Fruit fly (Drosophila melanogaster) whole organism, prepupa: ENCODE measurements around the gene NTPase.

Experiments used
- Blimp-1 ChIP-seq: fragments of 200-800 bp; sonication (Bioruptor generic); optimal IDR thresholded peaks from 3 replicates; lab custom pipeline; 2017; ENCODE audit warnings: missing biosample characterization, missing genetic modification characterization, mild to moderate bottlenecking, moderate library complexity, missing genetic modification reagents
- CG10631 ChIP-seq: fragments of 200-800 bp; sonication (Bioruptor generic); optimal IDR thresholded peaks from 2 replicates; lab custom pipeline; 2016; ENCODE audit warnings: missing biosample characterization, missing genetic modification characterization
- CG10669 ChIP-seq: fragments of 200-800 bp; sonication (Bioruptor generic); optimal IDR thresholded peaks from 3 replicates; lab custom pipeline; 2018; ENCODE audit warnings: missing biosample characterization, mild to moderate bottlenecking, missing genetic modification characterization, moderate library complexity
- CG11294 ChIP-seq: fragments of 200-800 bp; sonication (Bioruptor generic); IDR thresholded peaks from 2 replicates; pipeline ENCODE4 v1.3.6; 2022; ENCODE audit warnings: missing biosample characterization, missing genetic modification characterization
- CG11762 ChIP-seq: fragments of 200-800 bp; sonication (Bioruptor generic); optimal IDR thresholded peaks from 3 replicates; lab custom pipeline; 2016; ENCODE audit warnings: missing biosample characterization, missing genetic modification characterization; ENCODE audit not compliant: insufficient read depth
- CG11902 ChIP-seq: fragments of 200-800 bp; sonication (Bioruptor generic); optimal IDR thresholded peaks from 3 replicates; lab custom pipeline; 2016; ENCODE audit warnings: missing biosample characterization, missing genetic modification characterization
- CG15336 ChIP-seq: fragments of 200-800 bp; sonication (Bioruptor generic); IDR thresholded peaks from 2 replicates; pipeline ENCODE4 v1.3.6; 2022; ENCODE audit warnings: missing biosample characterization, missing genetic modification characterization
- CG1621 ChIP-seq: fragments of 200-800 bp; sonication (Bioruptor generic); optimal IDR thresholded peaks from 3 replicates; lab custom pipeline; 2018; ENCODE audit warnings: missing biosample characterization, mild to moderate bottlenecking, missing genetic modification characterization
- CG16779 ChIP-seq: fragments of 200-800 bp; sonication (Bioruptor generic); optimal IDR thresholded peaks from 3 replicates; lab custom pipeline; 2017; ENCODE audit warnings: missing biosample characterization, mild to moderate bottlenecking, missing genetic modification characterization
- CG3032 ChIP-seq: fragments of 200-800 bp; optimal IDR thresholded peaks from 2 replicates; lab custom pipeline; 2019; ENCODE audit warnings: missing biosample characterization, mild to moderate bottlenecking, missing genetic modification characterization, moderate library complexity
- CG31627 ChIP-seq: fragments of 200-800 bp; sonication (Bioruptor generic); optimal IDR thresholded peaks from 3 replicates; lab custom pipeline; 2016; ENCODE audit warnings: missing biosample characterization, missing genetic modification characterization
- CG32006 ChIP-seq: fragments of 200-800 bp; sonication (Bioruptor generic); optimal IDR thresholded peaks from 3 replicates; lab custom pipeline; 2017; ENCODE audit warnings: missing biosample characterization, mild to moderate bottlenecking, missing genetic modification characterization
- CG34406 ChIP-seq: fragments of 200-800 bp; sonication (Bioruptor generic); optimal IDR thresholded peaks from 3 replicates; lab custom pipeline; 2016; ENCODE audit warnings: missing biosample characterization, missing genetic modification characterization
- CG3919 ChIP-seq: fragments of 200-800 bp; sonication (Bioruptor generic); optimal IDR thresholded peaks from 3 replicates; lab custom pipeline; 2016; ENCODE audit warnings: missing biosample characterization, missing genetic modification characterization
- CG6808 ChIP-seq: fragments of 200-800 bp; sonication (Bioruptor generic); optimal IDR thresholded peaks from 3 replicates; lab custom pipeline; 2017; ENCODE audit warnings: missing biosample characterization, missing genetic modification characterization, mild to moderate bottlenecking, moderate library complexity, missing genetic modification reagents
- CG6854 ChIP-seq: fragments of 200-800 bp; sonication (Bioruptor generic); optimal IDR thresholded peaks from 2 replicates; lab custom pipeline; 2017; ENCODE audit warnings: missing biosample characterization, mild to moderate bottlenecking, missing genetic modification characterization
- CG8319 ChIP-seq: fragments of 200-800 bp; sonication (Bioruptor generic); optimal IDR thresholded peaks from 3 replicates; lab custom pipeline; 2016; ENCODE audit warnings: missing biosample characterization, missing genetic modification characterization
- CG8632 ChIP-seq: fragments of 200-800 bp; sonication (Bioruptor generic); optimal IDR thresholded peaks from 3 replicates; lab custom pipeline; 2016; ENCODE audit warnings: missing biosample characterization, missing genetic modification characterization
- CG9139 ChIP-seq: fragments of 200-800 bp; sonication (Bioruptor generic); optimal IDR thresholded peaks from 3 replicates; lab custom pipeline; 2017; ENCODE audit warnings: missing biosample characterization, mild to moderate bottlenecking, missing genetic modification characterization
- Eip75B ChIP-seq: fragments of 200-800 bp; sonication (Bioruptor generic); optimal IDR thresholded peaks from 3 replicates; lab custom pipeline; 2016; ENCODE audit warnings: missing biosample characterization, missing genetic modification characterization
- Eip78C ChIP-seq: fragments of 200-800 bp; sonication (Bioruptor generic); peaks from one replicate; lab custom pipeline; 2016; ENCODE audit warnings: missing biosample characterization, missing genetic modification characterization
- Ets21C ChIP-seq: fragments of 200-800 bp; sonication (Bioruptor generic); optimal IDR thresholded peaks from 3 replicates; lab custom pipeline; 2016; ENCODE audit warnings: missing biosample characterization, missing genetic modification characterization
- Ets96B ChIP-seq: fragments of 200-800 bp; optimal IDR thresholded peaks from 2 replicates; lab custom pipeline; 2019; ENCODE audit warnings: missing biosample characterization, mild to moderate bottlenecking, missing genetic modification characterization, moderate library complexity
- Gug ChIP-seq: fragments of 200-800 bp; sonication (Bioruptor generic); IDR thresholded peaks from 2 replicates; pipeline ENCODE4 v1.3.6; 2022; ENCODE audit warnings: missing biosample characterization, missing genetic modification characterization
- Hr38 ChIP-seq: sonication (Bioruptor generic); optimal IDR thresholded peaks from 2 replicates; lab custom pipeline; 2016; ENCODE audit warnings: missing biosample characterization, missing genetic modification characterization
- Hr4 ChIP-seq: fragments of 200-800 bp; sonication (Bioruptor generic); optimal IDR thresholded peaks from 3 replicates; lab custom pipeline; 2016; ENCODE audit warnings: missing biosample characterization, missing genetic modification characterization
- OdsH ChIP-seq: fragments of 200-800 bp; sonication (Bioruptor generic); optimal IDR thresholded peaks from 3 replicates; lab custom pipeline; 2016; ENCODE audit warnings: missing biosample characterization, missing genetic modification characterization
- Sox102F ChIP-seq: fragments of 200-800 bp; sonication (Bioruptor generic); optimal IDR thresholded peaks from 2 replicates; lab custom pipeline; 2016; ENCODE audit warnings: missing biosample characterization, mild to moderate bottlenecking, missing genetic modification characterization
- Sox14 ChIP-seq: fragments of 200-800 bp; sonication (Bioruptor generic); optimal IDR thresholded peaks from 3 replicates; lab custom pipeline; 2016; ENCODE audit warnings: missing biosample characterization, missing genetic modification characterization
- Sox15 ChIP-seq: fragments of 200-800 bp; sonication (Bioruptor generic); optimal IDR thresholded peaks from 3 replicates; lab custom pipeline; 2016; ENCODE audit warnings: missing biosample characterization, missing genetic modification characterization
- achi ChIP-seq: fragments of 200-800 bp; sonication (Bioruptor generic); optimal IDR thresholded peaks from 3 replicates; lab custom pipeline; 2016; ENCODE audit warnings: missing biosample characterization, missing genetic modification characterization
- cyc ChIP-seq: fragments of 200-800 bp; sonication (Bioruptor generic); optimal IDR thresholded peaks from 3 replicates; lab custom pipeline; 2016; ENCODE audit warnings: missing biosample characterization, missing genetic modification characterization
- dsx ChIP-seq: fragments of 200-800 bp; optimal IDR thresholded peaks from 3 replicates; lab custom pipeline; 2019; ENCODE audit warnings: missing biosample characterization, mild to moderate bottlenecking, missing genetic modification characterization, moderate library complexity; ENCODE audit not compliant: poor library complexity, severe bottlenecking
- esn ChIP-seq: fragments of 200-800 bp; sonication (Bioruptor generic); optimal IDR thresholded peaks from 2 replicates; lab custom pipeline; 2016; ENCODE audit warnings: missing biosample characterization, mild to moderate bottlenecking, missing genetic modification characterization, moderate library complexity
- fd59A ChIP-seq: fragments of 200-800 bp; sonication (Bioruptor generic); optimal IDR thresholded peaks from 2 replicates; lab custom pipeline; 2017; ENCODE audit warnings: missing biosample characterization, mild to moderate bottlenecking, missing genetic modification characterization, missing genetic modification reagents
- fd85E ChIP-seq: fragments of 200-800 bp; sonication (Bioruptor generic); optimal IDR thresholded peaks from 3 replicates; lab custom pipeline; 2016; ENCODE audit warnings: missing biosample characterization, missing genetic modification characterization
- fkh ChIP-seq: fragments of 200-800 bp; sonication (Bioruptor generic); optimal IDR thresholded peaks from 3 replicates; lab custom pipeline; 2017; ENCODE audit warnings: missing biosample characterization, mild to moderate bottlenecking, missing genetic modification characterization, moderate library complexity
- lz ChIP-seq: fragments of 200-800 bp; sonication (Bioruptor generic); optimal IDR thresholded peaks from 3 replicates; lab custom pipeline; 2016; ENCODE audit warnings: missing biosample characterization, missing genetic modification characterization
- net ChIP-seq: fragments of 200-800 bp; sonication (Bioruptor generic); optimal IDR thresholded peaks from 3 replicates; lab custom pipeline; 2016; ENCODE audit warnings: missing biosample characterization, missing genetic modification characterization
- pdm3 ChIP-seq: fragments of 200-800 bp; sonication (Bioruptor generic); optimal IDR thresholded peaks from 3 replicates; lab custom pipeline; 2016; ENCODE audit warnings: missing biosample characterization, missing genetic modification characterization
- spab ChIP-seq: fragments of 200-800 bp; sonication (Bioruptor generic); optimal IDR thresholded peaks from 2 replicates; lab custom pipeline; 2017; ENCODE audit warnings: missing biosample characterization, mild to moderate bottlenecking, missing genetic modification characterization, missing genetic modification reagents
- ss ChIP-seq, 2 experiments: fragments of 200-800 bp; sonication (Bioruptor generic); optimal IDR thresholded peaks; 2 replicates in 1 of 2; 3 replicates in 1 of 2; lab custom pipeline; 2017 to 2018; ENCODE audit warnings: mild to moderate bottlenecking in 2 of 2, missing biosample characterization in 2 of 2, missing genetic modification characterization in 2 of 2, moderate library complexity in 1 of 2
- svp ChIP-seq: fragments of 200-800 bp; sonication (Bioruptor generic); peaks from one replicate; lab custom pipeline; 2016; ENCODE audit warnings: missing biosample characterization, missing genetic modification characterization
- vri ChIP-seq: fragments of 200-800 bp; sonication (Bioruptor generic); optimal IDR thresholded peaks from 3 replicates; lab custom pipeline; 2016; ENCODE audit warnings: missing biosample characterization, mild to moderate bottlenecking, missing genetic modification characterization

NTPase gene

DNA sequence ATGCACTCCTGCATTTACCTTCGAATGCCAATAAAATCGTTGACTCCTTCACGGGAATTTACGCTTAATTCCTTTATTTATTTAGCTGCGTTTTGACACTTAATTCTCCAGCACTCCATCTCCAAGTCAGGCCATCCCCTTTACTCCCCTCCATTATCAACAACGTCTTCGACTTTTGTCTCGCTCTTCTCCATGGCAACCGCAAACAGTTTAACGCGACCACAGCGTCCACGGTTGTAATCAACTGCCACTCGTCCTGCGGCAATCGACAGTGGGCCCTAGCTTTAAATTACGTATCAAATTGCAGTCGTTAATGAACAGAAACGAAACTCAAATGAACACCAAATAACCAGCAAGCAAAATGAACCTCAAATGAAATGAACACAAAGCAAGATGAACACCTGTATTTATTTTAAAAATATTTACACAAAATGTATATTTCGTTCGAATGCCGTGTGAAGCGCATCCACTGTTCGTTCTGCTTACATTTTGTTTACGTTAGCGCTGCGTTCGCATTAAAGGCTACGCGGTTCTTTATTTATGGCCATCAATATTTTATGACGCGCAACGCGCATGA, 46.0 kb upstream of the NTPase start (continued):
- peak; percentile 80 for TF ChIP-seq svp
- TF ChIP-seq CG1621 (tag; lab: Kevin White, UChicago), result peak; percentile 81
- peak; percentile 29 for TF ChIP-seq CG31627 (GFP tag; lab: Kevin White, UChicago)
- peak; percentile 37 for TF ChIP-seq pdm3 (GFP tag; lab: Kevin White, UChicago)
- no peak for TF ChIP-seq Hr38
- TF ChIP-seq CG32006, result peak; percentile 70
- no peak for TF ChIP-seq vri (GFP tag; lab: Kevin White, UChicago)
- TF ChIP-seq OdsH (GFP tag; lab: Kevin White, UChicago), result peak; percentile 43
- peak; percentile 77 to 85 for TF ChIP-seq ss (GFP tag; optimal IDR thresholded peaks at IDR 0.05; lab: Kevin White, UChicago)
- TF ChIP-seq CG6854 (GFP tag; lab: Kevin White, UChicago), result no peak
- peak; percentile 75 for TF ChIP-seq CG3032 (tag; lab: Kevin White, UChicago)
- no peak for TF ChIP-seq Ets21C (GFP tag; lab: Kevin White, UChicago)
- peak; percentile 73 for TF ChIP-seq Eip78C (GFP tag; lab: Kevin White, UChicago)
- TF ChIP-seq, all 60 proteins: peak for 46

DNA sequence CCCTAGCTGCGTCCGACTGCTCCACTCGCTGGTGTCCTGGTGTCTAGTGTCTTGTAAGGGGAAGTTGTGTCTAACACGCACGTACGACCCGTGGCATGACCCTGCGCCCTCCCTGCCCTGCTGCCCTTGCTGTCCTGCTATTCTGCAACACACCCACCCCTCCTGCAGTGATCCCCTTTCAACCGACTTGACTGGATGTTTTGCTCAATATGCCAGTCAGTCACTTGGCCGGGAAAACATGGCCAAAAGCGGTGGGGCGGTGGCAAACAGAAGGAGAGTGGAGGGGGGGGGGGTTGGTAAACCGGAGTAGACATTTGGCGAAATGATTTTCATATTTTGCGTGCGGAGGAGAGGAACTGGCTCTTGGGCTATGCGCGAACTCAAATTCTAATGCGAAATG, 45.0 kb upstream of the NTPase start:
- TF ChIP-seq Gug (no peak), fd59A (GFP tag; lab: Kevin White, UChicago) (no peak), CG11762 (GFP tag; lab: Kevin White, UChicago) (no peak), Sox102F (no peak), Sox15 (GFP tag; lab: Kevin White, UChicago) (no peak), Blimp-1 (GFP tag; lab: Kevin White, UChicago) (no peak), cyc (GFP tag; lab: Kevin White, UChicago) (no peak), spab (GFP tag; lab: Kevin White, UChicago) (no peak), CG8319 (GFP tag; lab: Kevin White, UChicago) (no peak), CG34406 (GFP tag; lab: Kevin White, UChicago) (no peak), Ets96B (tag; lab: Kevin White, UChicago) (no peak), CG10631 (GFP tag; lab: Kevin White, UChicago) (no peak), CG16779 (tag; lab: Kevin White, UChicago) (no peak), fkh (no peak), pdm3 (GFP tag; lab: Kevin White, UChicago) (no peak), Sox14 (GFP tag; lab: Kevin White, UChicago) (no peak), dsx (no peak), lz (GFP tag; lab: Kevin White, UChicago) (no peak), esn (no peak)

DNA sequence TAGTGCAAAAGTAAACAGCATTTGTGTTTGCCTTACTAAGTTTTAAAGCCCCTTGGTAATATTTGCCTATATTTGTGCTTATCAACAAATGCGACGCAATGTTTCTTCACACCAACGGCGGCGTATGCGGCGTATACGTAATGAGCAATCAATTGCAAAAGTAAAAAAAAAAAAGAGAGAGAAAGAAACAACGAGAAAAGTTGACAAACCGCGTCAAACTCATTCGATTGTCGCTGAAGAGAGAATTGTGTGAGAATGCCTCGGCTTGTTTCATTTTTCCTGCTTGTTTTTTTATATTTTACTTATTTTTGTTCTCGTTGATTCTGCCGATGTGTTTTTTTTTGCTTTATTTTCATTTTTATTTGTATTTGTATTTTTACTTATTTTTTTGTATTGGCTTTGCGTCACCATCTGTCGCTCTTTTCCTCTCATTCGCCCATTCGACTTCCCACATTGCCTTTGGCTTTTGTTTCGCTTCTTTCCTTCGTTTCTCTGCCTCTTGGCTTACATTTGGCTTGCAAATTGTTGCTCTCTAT, 38.7 kb upstream of the NTPase start:
- TF ChIP-seq cyc (GFP tag; lab: Kevin White, UChicago) (peak; percentile 1), net (GFP tag; lab: Kevin White, UChicago) (peak; percentile 94), CG9139 (GFP tag; lab: Kevin White, UChicago) (peak; percentile 99), CG11294 (peak; percentile 62; the same call in 1 of the 2 replicates), CG6808 (GFP tag; lab: Kevin White, UChicago) (peak; percentile 98), Ets21C (GFP tag; lab: Kevin White, UChicago) (peak; percentile 5), CG32006 (peak; percentile 80), CG8632 (GFP tag; lab: Kevin White, UChicago) (peak; percentile 85), fd85E (GFP tag; lab: Kevin White, UChicago) (peak; percentile 38), Sox15 (GFP tag; lab: Kevin White, UChicago) (no peak), Eip75B (GFP tag; lab: Kevin White, UChicago) (peak; percentile 84), Hr4 (GFP tag; lab: Kevin White, UChicago) (peak; percentile 63), dsx (peak; percentile 88), CG10669 (GFP tag; lab: Kevin White, UChicago) (peak; percentile 87), achi (GFP tag; lab: Kevin White, UChicago) (peak; percentile 84), CG6854 (GFP tag; lab: Kevin White, UChicago) (peak; percentile 93), ss (GFP tag; optimal IDR thresholded peaks at IDR 0.05; lab: Kevin White, UChicago) (peak; percentile 98 to 99), esn (peak; percentile 69), CG15336 (GFP tag; lab: Robert Waterston, UW) (peak; percentile 98), CG1621 (tag; lab: Kevin White, UChicago) (peak; percentile 92), CG11902 (GFP tag; lab: Kevin White, UChicago) (no peak), lz (GFP tag; lab: Kevin White, UChicago) (peak; percentile 26), vri (GFP tag; lab: Kevin White, UChicago) (peak; percentile 95), Hr38 (no peak), CG8319 (GFP tag; lab: Kevin White, UChicago) (peak; percentile 64), CG31627 (GFP tag; lab: Kevin White, UChicago) (no peak), pdm3 (GFP tag; lab: Kevin White, UChicago) (peak; percentile 80), CG34406 (GFP tag; lab: Kevin White, UChicago) (peak; percentile 82), Gug (peak; percentile 85), spab (GFP tag; lab: Kevin White, UChicago) (peak; percentile 97), CG3919 (GFP tag; lab: Kevin White, UChicago) (peak; percentile 72)
